Worm (Caenorhabditis elegans) whole organism, L1 larva: Measurements from ENCODE around the gene srpa-72.

Experiments used
- C16A3.4 ChIP-seq: fragments of 150-350 bp; optimal IDR thresholded peaks from 2 replicates; lab custom pipeline; 2014; ENCODE audit warnings: missing biosample characterization, missing genetic modification characterization
- Y116A8C.19 ChIP-seq: sonication (generic microtip); optimal IDR thresholded peaks from 2 replicates; lab custom pipeline; 2016; ENCODE audit warnings: missing compliant biosample characterization, missing genetic modification characterization, borderline replicate concordance
- aha-1 ChIP-seq: fragments of 150-350 bp; optimal IDR thresholded peaks from 2 replicates; lab custom pipeline; 2014; ENCODE audit warnings: missing biosample characterization, missing genetic modification characterization
- alr-1 ChIP-seq: fragments of 200-800 bp; sonication (Bioruptor generic); optimal IDR thresholded peaks from 2 replicates; lab custom pipeline; 2018; ENCODE audit warnings: borderline replicate concordance, mild to moderate bottlenecking, missing genetic modification characterization, missing compliant biosample characterization
- ama-1 ChIP-seq: fragments of 150-350 bp; optimal IDR thresholded peaks from 2 replicates; lab custom pipeline; 2014
- blmp-1 ChIP-seq: fragments of 150-350 bp; optimal IDR thresholded peaks from 2 replicates; lab custom pipeline; 2014; ENCODE audit warnings: missing biosample characterization, missing genetic modification characterization
- ceh-63 ChIP-seq: fragments of 200-800 bp; sonication (Bioruptor generic); optimal IDR thresholded peaks from 2 replicates; lab custom pipeline; 2018; ENCODE audit warnings: mild to moderate bottlenecking, missing genetic modification characterization, missing compliant biosample characterization
- ceh-82 ChIP-seq, 3 experiments: fragments of 150-350 bp in 1 of 3; sonication (generic microtip) in 2 of 3; optimal IDR thresholded peaks; 2 replicates each; lab custom pipeline; 2014 to 2017; ENCODE audit warnings: missing biosample characterization in 3 of 3, missing genetic modification characterization in 3 of 3
- ceh-88 ChIP-seq: fragments of 200-800 bp; sonication (Bioruptor generic); IDR thresholded peaks from 2 replicates; pipeline ENCODE4 v1.3.6; 2022; ENCODE audit warnings: missing genetic modification characterization, missing compliant biosample characterization
- ceh-90 ChIP-seq: sonication (generic microtip); optimal IDR thresholded peaks from 2 replicates; lab custom pipeline; 2016; ENCODE audit warnings: missing genetic modification characterization, missing compliant biosample characterization
- dpl-1 ChIP-seq, 3 experiments: fragments of 150-350 bp in 2 of 3; sonication (generic microtip) in 1 of 3; optimal IDR thresholded peaks; 2 replicates each; lab custom pipeline; 2014 to 2017; ENCODE audit warnings: missing biosample characterization in 3 of 3, missing genetic modification characterization in 3 of 3, missing genetic modification reagents in 3 of 3
- efl-1 ChIP-seq, 4 experiments: fragments of 150-350 bp; optimal IDR thresholded peaks in 3 of 4; peaks in 1 of 4; 1 replicate in 1 of 4; 2 replicates in 3 of 4; lab custom pipeline; 2014; ENCODE audit warnings: missing biosample characterization in 2 of 4, missing genetic modification characterization in 2 of 4, missing genetic modification reagents in 2 of 4
- efl-3 ChIP-seq: fragments of 200-800 bp; sonication (Bioruptor generic); optimal IDR thresholded peaks from 2 replicates; lab custom pipeline; 2018; ENCODE audit warnings: mild to moderate bottlenecking, missing genetic modification characterization, missing compliant biosample characterization
- egl-13 ChIP-seq: sonication (generic microtip); optimal IDR thresholded peaks from 2 replicates; lab custom pipeline; 2016; ENCODE audit warnings: missing genotype, missing genetic modification reagents, missing genetic modification characterization, missing compliant biosample characterization
- egl-27 ChIP-seq, 2 experiments: fragments of 150-350 bp in 1 of 2; sonication (generic microtip); optimal IDR thresholded peaks; 3 replicates each; lab custom pipeline; 2017 to 2018; ENCODE audit warnings: missing biosample characterization in 2 of 2, missing genetic modification characterization in 2 of 2, missing genetic modification reagents in 2 of 2
- elt-2 ChIP-seq: sonication (generic microtip); optimal IDR thresholded peaks from 2 replicates; lab custom pipeline; 2016; ENCODE audit warnings: missing genetic modification characterization, mild to moderate bottlenecking, inconsistent platforms, missing compliant biosample characterization, missing genetic modification reagents
- elt-3 ChIP-seq, 6 experiments: fragments of 150-350 bp in 1 of 6; sonication (generic microtip); optimal IDR thresholded peaks; 2 replicates each; lab custom pipeline; 2017 to 2018; ENCODE audit warnings: missing biosample characterization in 6 of 6, missing genetic modification characterization in 6 of 6, inconsistent platforms in 1 of 6
- ets-5 ChIP-seq: fragments of 200-800 bp; sonication (Bioruptor generic); IDR thresholded peaks from 2 replicates; pipeline ENCODE4 v1.3.6; 2022; ENCODE audit warnings: missing genetic modification characterization, missing compliant biosample characterization
- fkh-4 ChIP-seq: sonication (generic microtip); optimal IDR thresholded peaks from 2 replicates; lab custom pipeline; 2016; ENCODE audit warnings: missing compliant biosample characterization, missing genetic modification characterization, borderline replicate concordance
- hlh-4 ChIP-seq: sonication (generic microtip); optimal IDR thresholded peaks from 2 replicates; lab custom pipeline; 2016; ENCODE audit warnings: mild to moderate bottlenecking, missing genetic modification characterization, missing compliant biosample characterization
- hpl-2 ChIP-seq: fragments of 150-350 bp; optimal IDR thresholded peaks from 2 replicates; lab custom pipeline; 2014; ENCODE audit warnings: missing biosample characterization, missing genetic modification reagents, missing genetic modification characterization
- irx-1 ChIP-seq: sonication (generic microtip); optimal IDR thresholded peaks from 2 replicates; lab custom pipeline; 2016; ENCODE audit warnings: missing genetic modification characterization, missing compliant biosample characterization
- jun-1 ChIP-seq: fragments of 150-350 bp; optimal IDR thresholded peaks from 2 replicates; lab custom pipeline; 2014; ENCODE audit warnings: missing biosample characterization, missing genetic modification reagents, missing genetic modification characterization
- lin-13 ChIP-seq: fragments of 150-350 bp; optimal IDR thresholded peaks from 2 replicates; lab custom pipeline; 2014; ENCODE audit warnings: missing biosample characterization, missing genetic modification reagents, missing genetic modification characterization
- lin-14 ChIP-seq: fragments of 200-800 bp; sonication (Bioruptor generic); optimal IDR thresholded peaks from 2 replicates; lab custom pipeline; 2018; ENCODE audit warnings: mild to moderate bottlenecking, missing genetic modification characterization, moderate library complexity, missing compliant biosample characterization
- lin-15B ChIP-seq: fragments of 150-350 bp; sonication (generic microtip); optimal IDR thresholded peaks from 3 replicates; lab custom pipeline; 2014; ENCODE audit warnings: missing biosample characterization, missing genetic modification characterization
- lin-35 ChIP-seq, 2 experiments: fragments of 150-350 bp; optimal IDR thresholded peaks; 2 replicates each; lab custom pipeline; 2014; ENCODE audit warnings: missing biosample characterization in 2 of 2, missing genetic modification characterization in 2 of 2, missing genetic modification reagents in 2 of 2
- lin-39 ChIP-seq: fragments of 150-350 bp; optimal IDR thresholded peaks from 2 replicates; lab custom pipeline; 2014; ENCODE audit warnings: missing biosample characterization, missing genetic modification reagents, missing genetic modification characterization
- lir-3 ChIP-seq: sonication (generic microtip); optimal IDR thresholded peaks from 2 replicates; lab custom pipeline; 2016; ENCODE audit warnings: mild to moderate bottlenecking, missing genetic modification characterization, moderate library complexity, missing compliant biosample characterization; ENCODE audit not compliant: poor library complexity
- lsy-2 ChIP-seq, 2 experiments: fragments of 150-350 bp; optimal IDR thresholded peaks; 2 replicates each; lab custom pipeline; 2014; ENCODE audit warnings: missing biosample characterization in 2 of 2, missing genetic modification characterization in 2 of 2
- mab-9 ChIP-seq: fragments of 200-800 bp; sonication (Bioruptor generic); IDR thresholded peaks from 2 replicates; pipeline ENCODE4 v1.3.6; 2022; ENCODE audit warnings: missing genetic modification reagents, missing genetic modification characterization, missing compliant biosample characterization
- mdl-1 ChIP-seq, 2 experiments: fragments of 150-350 bp; optimal IDR thresholded peaks; 2 replicates each; lab custom pipeline; 2014 to 2017; ENCODE audit warnings: missing biosample characterization in 2 of 2, missing genetic modification characterization in 2 of 2, inconsistent platforms in 1 of 2
- mep-1 ChIP-seq: fragments of 150-350 bp; optimal IDR thresholded peaks from 2 replicates; lab custom pipeline; 2014; ENCODE audit warnings: missing biosample characterization, missing genetic modification characterization
- nhr-11 ChIP-seq: fragments of 150-350 bp; optimal IDR thresholded peaks from 2 replicates; lab custom pipeline; 2014; ENCODE audit warnings: missing biosample characterization, missing genetic modification characterization
- nhr-12 ChIP-seq: sonication (generic microtip); optimal IDR thresholded peaks from 2 replicates; lab custom pipeline; 2017; ENCODE audit warnings: missing biosample characterization, missing genetic modification characterization
- nhr-20 ChIP-seq: sonication (generic microtip); optimal IDR thresholded peaks from 2 replicates; lab custom pipeline; 2016; ENCODE audit warnings: mild to moderate bottlenecking, missing genetic modification characterization, missing compliant biosample characterization
- nhr-237 ChIP-seq: fragments of 150-350 bp; optimal IDR thresholded peaks from 2 replicates; lab custom pipeline; 2014; ENCODE audit warnings: missing biosample characterization, missing genetic modification characterization
- nhr-28 ChIP-seq: fragments of 150-350 bp; optimal IDR thresholded peaks from 2 replicates; lab custom pipeline; 2014; ENCODE audit warnings: missing biosample characterization, missing genetic modification characterization
- nhr-76 ChIP-seq: sonication (generic microtip); optimal IDR thresholded peaks from 2 replicates; lab custom pipeline; 2017; ENCODE audit warnings: missing biosample characterization, missing genetic modification characterization
- nhr-85 ChIP-seq: sonication (generic microtip); peaks from one replicate; lab custom pipeline; 2016; ENCODE audit warnings: missing genetic modification characterization, inconsistent platforms, missing compliant biosample characterization
- pag-3 ChIP-seq: sonication (generic microtip); optimal IDR thresholded peaks from 2 replicates; lab custom pipeline; 2017; ENCODE audit warnings: missing genetic modification characterization, mild to moderate bottlenecking, missing compliant biosample characterization, antibody characterized with exemption, borderline replicate concordance; ENCODE audit not compliant: insufficient read depth
- pax-3 ChIP-seq: fragments of 200-800 bp; sonication (Bioruptor generic); optimal IDR thresholded peaks from 2 replicates; lab custom pipeline; 2018; ENCODE audit warnings: mild to moderate bottlenecking, missing genetic modification characterization, moderate library complexity, missing compliant biosample characterization
- rnt-1 ChIP-seq: sonication (generic microtip); optimal IDR thresholded peaks from 2 replicates; lab custom pipeline; 2016; ENCODE audit warnings: mild to moderate bottlenecking, missing genetic modification characterization, moderate library complexity, missing compliant biosample characterization
- skn-1 ChIP-seq: fragments of 150-350 bp; optimal IDR thresholded peaks from 2 replicates; lab custom pipeline; 2014; ENCODE audit warnings: missing biosample characterization, missing genetic modification characterization
- tbx-2 ChIP-seq: sonication (generic microtip); optimal IDR thresholded peaks from 2 replicates; lab custom pipeline; 2016; ENCODE audit warnings: missing genetic modification characterization, missing compliant biosample characterization
- unc-130 ChIP-seq: fragments of 150-350 bp; optimal IDR thresholded peaks from 2 replicates; lab custom pipeline; 2017; ENCODE audit warnings: missing biosample characterization, missing genetic modification characterization, inconsistent platforms
- unc-30 ChIP-seq: sonication (generic microtip); optimal IDR thresholded peaks from 2 replicates; lab custom pipeline; 2017; ENCODE audit warnings: missing biosample characterization, missing genetic modification characterization
- unc-62 ChIP-seq: fragments of 150-350 bp; optimal IDR thresholded peaks from 2 replicates; lab custom pipeline; 2014; ENCODE audit warnings: missing biosample characterization, missing genetic modification reagents, missing genetic modification characterization
- unc-86 ChIP-seq: sonication (generic microtip); optimal IDR thresholded peaks from 2 replicates; lab custom pipeline; 2016; ENCODE audit warnings: missing genetic modification characterization, missing compliant biosample characterization
- unc-98 ChIP-seq: fragments of 200-800 bp; sonication (Bioruptor generic); IDR thresholded peaks from 2 replicates; pipeline ENCODE4 v1.3.6; 2022; ENCODE audit warnings: missing genetic modification characterization, missing compliant biosample characterization
- ztf-4 ChIP-seq: fragments of 150-350 bp; optimal IDR thresholded peaks from 2 replicates; lab custom pipeline; 2014; ENCODE audit warnings: missing biosample characterization, missing genetic modification characterization

Gene srpa-72

ce11 chrII:2747956-2748621 lies 39.2 kb upstream of the srpa-72 start (continued):
- TF ChIP-seq mdl-1 (tag; optimal IDR thresholded peaks at IDR 0.05; lab: Kevin White, UChicago) = no peak
- TF ChIP-seq mep-1 (tag; lab: Kevin White, UChicago) = peak; percentile 29
- TF ChIP-seq skn-1 (tag; lab: Kevin White, UChicago) = peak; percentile 9
- no peak for TF ChIP-seq unc-130
- no peak for TF ChIP-seq efl-3 (GFP tag; lab: Kevin White, UChicago)
- no peak for TF ChIP-seq aha-1 (tag; lab: Kevin White, UChicago)
- TF ChIP-seq irx-1 (tag; lab: Kevin White, UChicago) = no peak
- TF ChIP-seq lin-14 (GFP tag; lab: Kevin White, UChicago) = peak; percentile 95
- TF ChIP-seq lir-3 = no peak
- TF ChIP-seq ceh-88 = no peak
- peak; percentile 50 to 64 (median 57) for TF ChIP-seq ceh-82 (tag; optimal IDR thresholded peaks at IDR 0.05; lab: Kevin White, UChicago)
- no peak for TF ChIP-seq nhr-85 (tag; lab: Kevin White, UChicago)
- no peak for TF ChIP-seq C16A3.4 (tag; lab: Kevin White, UChicago)
- no peak for TF ChIP-seq unc-30
- no peak for TF ChIP-seq elt-2
- 0 out of 2 replicates have a peak, but pooled peaks have one; percentile 29 for TF ChIP-seq mab-9 (GFP tag; lab: Robert Waterston, UW)
- TF ChIP-seq ceh-63 (GFP tag; lab: Kevin White, UChicago) = no peak
- TF ChIP-seq nhr-28 (tag; lab: Kevin White, UChicago) = no peak
- TF ChIP-seq rnt-1 (tag; lab: Kevin White, UChicago) = no peak
- no peak for TF ChIP-seq ama-1 (lab: Kevin White, UChicago)
- no peak for TF ChIP-seq unc-98 (GFP tag; lab: Robert Waterston, UW)
- TF ChIP-seq tbx-2 = peak; percentile 75
- no peak for TF ChIP-seq nhr-12 (tag; lab: Kevin White, UChicago)
- peak; percentile 54 to 64 for TF ChIP-seq efl-1 (optimal IDR thresholded peaks at IDR 0.05; lab: Kevin White, UChicago)
- peak in 1 of 2 experiments; percentile 18 for TF ChIP-seq efl-1 (GFP tag; optimal IDR thresholded peaks at IDR 0.05 in 1 of 2; lab: Kevin White, UChicago)
- no peak for TF ChIP-seq hpl-2 (GFP tag; lab: Kevin White, UChicago)
- TF ChIP-seq lin-13 = peak; percentile 4
- peak in 2 of 3 experiments; percentile 10 to 11 for TF ChIP-seq dpl-1 (GFP tag; optimal IDR thresholded peaks at IDR 0.05; lab: Kevin White, UChicago)
- TF ChIP-seq ets-5 = no peak
- TF ChIP-seq egl-27 (tag; optimal IDR thresholded peaks at IDR 0.05; lab: Kevin White, UChicago) = no peak
- TF ChIP-seq ztf-4 (tag; lab: Kevin White, UChicago) = no peak
- TF ChIP-seq lsy-2 (tag; optimal IDR thresholded peaks at IDR 0.05; lab: Kevin White, UChicago) = peak; percentile 48 to 62
- no peak for TF ChIP-seq nhr-11 (tag; lab: Kevin White, UChicago)
- no peak for TF ChIP-seq nhr-20 (tag; lab: Kevin White, UChicago)
- TF ChIP-seq fkh-4 = no peak
- TF ChIP-seq pax-3 (tag; lab: Kevin White, UChicago) = no peak
- no peak for TF ChIP-seq Y116A8C.19
- no peak for TF ChIP-seq lin-15B (tag; lab: Kevin White, UChicago)
- no peak for TF ChIP-seq hlh-4
- peak in 1 of 2 experiments; percentile 31 for TF ChIP-seq lin-35 (GFP tag; optimal IDR thresholded peaks at IDR 0.05; lab: Kevin White, UChicago)
- TF ChIP-seq nhr-237 (tag; lab: Kevin White, UChicago) = no peak
- peak; percentile 79 for TF ChIP-seq egl-13 (tag; lab: Kevin White, UChicago)
- TF ChIP-seq lin-39 (tag; lab: Kevin White, UChicago) = no peak
- TF ChIP-seq nhr-76 = no peak
- no peak for TF ChIP-seq ceh-90
- peak; percentile 67 for TF ChIP-seq unc-86
- TF ChIP-seq pag-3 (tag; lab: Kevin White, UChicago) = no peak
- no peak for TF ChIP-seq elt-3 (tag; optimal IDR thresholded peaks at IDR 0.05; lab: Kevin White, UChicago)
- TF ChIP-seq unc-62 = no peak
- no peak for TF ChIP-seq blmp-1 (tag; lab: Kevin White, UChicago)
- no peak for TF ChIP-seq alr-1 (tag; lab: Kevin White, UChicago)
- TF ChIP-seq jun-1 (tag; lab: Kevin White, UChicago) = peak; percentile 47
